Fruit fly (Drosophila melanogaster) whole organism, embryonic: ENCODE measurements around the gene sxe2.

Source experiments
- CG10267 ChIP-seq: fragments of 200-800 bp; sonication (Bioruptor generic); optimal IDR thresholded peaks from 2 replicates; lab custom pipeline; 2018; ENCODE audit warnings: missing biosample characterization, mild to moderate bottlenecking, missing genetic modification characterization, moderate library complexity
- CG12219 ChIP-seq: fragments of 200-800 bp; sonication (Bioruptor generic); optimal IDR thresholded peaks from 3 replicates; lab custom pipeline; 2018; ENCODE audit warnings: missing biosample characterization, mild to moderate bottlenecking, missing genetic modification characterization
- CG12236 ChIP-seq: fragments of 200-800 bp; sonication (Bioruptor generic); optimal IDR thresholded peaks from 2 replicates; lab custom pipeline; 2016; ENCODE audit warnings: missing biosample characterization, missing genetic modification characterization
- CG12299 ChIP-seq: fragments of 200-800 bp; sonication (Bioruptor generic); optimal IDR thresholded peaks from 2 replicates; lab custom pipeline; 2018; ENCODE audit warnings: missing biosample characterization, mild to moderate bottlenecking, missing genetic modification characterization
- CG1233 ChIP-seq: fragments of 200-800 bp; sonication (Bioruptor generic); optimal IDR thresholded peaks from 4 replicates; lab custom pipeline; 2018; ENCODE audit warnings: missing biosample characterization, mild to moderate bottlenecking, missing genetic modification characterization
- CG12942 ChIP-seq: fragments of 200-800 bp; sonication (Bioruptor generic); optimal IDR thresholded peaks from 3 replicates; lab custom pipeline; 2016; ENCODE audit warnings: missing biosample characterization, missing genetic modification characterization
- CG15269 ChIP-seq: fragments of 200-800 bp; sonication (Bioruptor generic); optimal IDR thresholded peaks from 2 replicates; lab custom pipeline; 2018; ENCODE audit warnings: missing biosample characterization, mild to moderate bottlenecking, missing genetic modification characterization, moderate library complexity
- CG16863 ChIP-seq: fragments of 200-800 bp; sonication (Bioruptor generic); optimal IDR thresholded peaks from 3 replicates; lab custom pipeline; 2016; ENCODE audit warnings: missing biosample characterization, missing genetic modification characterization
- CG17802 ChIP-seq: fragments of 200-800 bp; sonication (Bioruptor generic); optimal IDR thresholded peaks from 2 replicates; lab custom pipeline; 2018; ENCODE audit warnings: missing biosample characterization, mild to moderate bottlenecking, missing genetic modification characterization, moderate library complexity
- CG1792 ChIP-seq: fragments of 200-800 bp; sonication (Bioruptor generic); optimal IDR thresholded peaks from 2 replicates; lab custom pipeline; 2016; ENCODE audit warnings: missing biosample characterization, missing genetic modification characterization
- CG18619 ChIP-seq: fragments of 200-800 bp; sonication (Bioruptor generic); optimal IDR thresholded peaks from 3 replicates; lab custom pipeline; 2017; ENCODE audit warnings: missing biosample characterization, mild to moderate bottlenecking, missing genetic modification characterization
- CG18764 ChIP-seq: fragments of 200-800 bp; sonication (Bioruptor generic); optimal IDR thresholded peaks from 3 replicates; lab custom pipeline; 2016; ENCODE audit warnings: missing biosample characterization, missing genetic modification characterization
- CG30431 ChIP-seq: fragments of 200-800 bp; sonication (Bioruptor generic); optimal IDR thresholded peaks from 2 replicates; lab custom pipeline; 2017; ENCODE audit warnings: missing biosample characterization, missing genetic modification characterization
- CG33557 ChIP-seq: fragments of 200-800 bp; sonication (Bioruptor generic); optimal IDR thresholded peaks from 2 replicates; lab custom pipeline; 2019; ENCODE audit warnings: missing biosample characterization, mild to moderate bottlenecking, missing genetic modification characterization, moderate library complexity
- CG4820 ChIP-seq: fragments of 200-800 bp; sonication (Bioruptor generic); optimal IDR thresholded peaks from 3 replicates; lab custom pipeline; 2016; ENCODE audit warnings: missing biosample characterization, missing genetic modification characterization
- CG4854 ChIP-seq: fragments of 200-800 bp; sonication (Bioruptor generic); optimal IDR thresholded peaks from 2 replicates; lab custom pipeline; 2016; ENCODE audit warnings: missing biosample characterization, missing genetic modification characterization, inconsistent platforms
- CG6689 ChIP-seq: fragments of 200-800 bp; sonication (Bioruptor generic); IDR thresholded peaks from 2 replicates; pipeline ENCODE4 v1.3.6; 2022; ENCODE audit warnings: missing biosample characterization, missing genetic modification characterization
- CG7987 ChIP-seq: fragments of 200-800 bp; sonication (Bioruptor generic); optimal IDR thresholded peaks from 2 replicates; lab custom pipeline; 2018; ENCODE audit warnings: missing biosample characterization, mild to moderate bottlenecking, missing genetic modification characterization, moderate library complexity
- Dll ChIP-seq: fragments of 200-800 bp; sonication (Bioruptor generic); IDR thresholded peaks from 4 replicates; pipeline ENCODE4 v1.3.6; 2022; ENCODE audit warnings: missing biosample characterization, missing genetic modification characterization; ENCODE audit not compliant: partially characterized antibody
- Ets65A ChIP-seq: fragments of 200-800 bp; sonication (Bioruptor generic); peaks from one replicate; lab custom pipeline; 2016; ENCODE audit warnings: missing biosample characterization, missing genetic modification characterization
- HLH54F ChIP-seq: fragments of 200-800 bp; sonication (Bioruptor generic); optimal IDR thresholded peaks from 3 replicates; lab custom pipeline; 2016; ENCODE audit warnings: missing biosample characterization, missing genetic modification characterization
- Hey ChIP-seq: fragments of 200-800 bp; sonication (Bioruptor generic); optimal IDR thresholded peaks from 3 replicates; lab custom pipeline; 2018; ENCODE audit warnings: missing biosample characterization, mild to moderate bottlenecking, missing genetic modification characterization
- MBD-R2 ChIP-seq: fragments of 200-800 bp; sonication (Bioruptor generic); IDR thresholded peaks from 2 replicates; pipeline ENCODE4 v1.3.6; 2022; ENCODE audit warnings: missing biosample characterization, missing genetic modification characterization
- Meics ChIP-seq: fragments of 200-800 bp; sonication (Bioruptor generic); optimal IDR thresholded peaks from 2 replicates; lab custom pipeline; 2017; ENCODE audit warnings: missing biosample characterization, mild to moderate bottlenecking, missing genetic modification characterization
- Myb ChIP-seq: fragments of 200-800 bp; sonication (Bioruptor generic); optimal IDR thresholded peaks from 2 replicates; lab custom pipeline; 2016; ENCODE audit warnings: missing biosample characterization, missing genetic modification characterization
- NK7.1 ChIP-seq: fragments of 200-800 bp; sonication (Bioruptor generic); optimal IDR thresholded peaks from 3 replicates; lab custom pipeline; 2016; ENCODE audit warnings: missing biosample characterization, missing genetic modification characterization
- Nf-YA ChIP-seq: fragments of 200-800 bp; sonication (Bioruptor generic); IDR thresholded peaks from 2 replicates; pipeline ENCODE4 v1.3.6; 2022; ENCODE audit warnings: missing biosample characterization, missing genetic modification characterization
- Pdp1 ChIP-seq, 2 experiments: fragments of 200-800 bp; sonication (Bioruptor generic); optimal IDR thresholded peaks; 3 replicates each; lab custom pipeline; 2016; ENCODE audit warnings: missing biosample characterization in 2 of 2, missing genetic modification characterization in 2 of 2, mild to moderate bottlenecking in 1 of 2, moderate library complexity in 1 of 2
- Six4 ChIP-seq: fragments of 200-800 bp; sonication (Bioruptor generic); optimal IDR thresholded peaks from 2 replicates; lab custom pipeline; 2016; ENCODE audit warnings: missing biosample characterization, missing genetic modification characterization
- TFAM ChIP-seq: fragments of 200-800 bp; sonication (Bioruptor generic); optimal IDR thresholded peaks from 2 replicates; lab custom pipeline; 2017; ENCODE audit warnings: missing biosample characterization, missing genetic modification characterization, inconsistent platforms
- Tbp ChIP-seq: fragments of >200 bp; optimal IDR thresholded peaks from 2 replicates; lab custom pipeline; 2018; ENCODE audit warnings: missing biosample characterization, missing genetic modification characterization
- Trl ChIP-seq, 3 experiments: fragments of >200 bp in 2 of 3; fragments of 200-800 bp in 1 of 3; sonication (Bioruptor generic) in 1 of 3; optimal IDR thresholded peaks; 2 replicates in 1 of 3; 3 replicates in 2 of 3; lab custom pipeline; 2016 to 2017; ENCODE audit warnings: missing biosample characterization in 1 of 3, missing genetic modification characterization in 1 of 3
- ase ChIP-seq: fragments of 200-800 bp; sonication (Bioruptor generic); IDR thresholded peaks from 3 replicates; pipeline ENCODE4 v1.3.6; 2022; ENCODE audit warnings: missing biosample characterization, missing genetic modification characterization
- bsh ChIP-seq, 2 experiments: fragments of 200-800 bp; sonication (Bioruptor generic); optimal IDR thresholded peaks; 2 replicates each; lab custom pipeline; 2017 to 2018; ENCODE audit warnings: mild to moderate bottlenecking in 2 of 2, missing biosample characterization in 2 of 2, missing genetic modification characterization in 2 of 2, moderate library complexity in 1 of 2
- caup ChIP-seq: fragments of 200-800 bp; sonication (Bioruptor generic); optimal IDR thresholded peaks from 3 replicates; lab custom pipeline; 2017; ENCODE audit warnings: missing biosample characterization, mild to moderate bottlenecking, missing genetic modification characterization, moderate library complexity; ENCODE audit not compliant: severe bottlenecking
- croc ChIP-seq: fragments of 200-800 bp; sonication (Bioruptor generic); conservative IDR thresholded peaks from 3 replicates; pipeline ENCODE4 v1.3.6; 2022; ENCODE audit warnings: missing biosample characterization, missing genetic modification characterization
- lilli ChIP-seq: fragments of 200-800 bp; sonication (Bioruptor generic); optimal IDR thresholded peaks from 3 replicates; lab custom pipeline; 2016; ENCODE audit warnings: missing biosample characterization, missing genetic modification characterization
- luna ChIP-seq: fragments of 200-800 bp; sonication (Bioruptor generic); optimal IDR thresholded peaks from 2 replicates; lab custom pipeline; 2016; ENCODE audit warnings: missing biosample characterization, missing genetic modification characterization
- maf-S ChIP-seq: fragments of 200-800 bp; sonication (Bioruptor generic); optimal IDR thresholded peaks from 2 replicates; lab custom pipeline; 2016; ENCODE audit warnings: missing biosample characterization, missing genetic modification characterization
- onecut ChIP-seq: fragments of 200-800 bp; sonication (Bioruptor generic); IDR thresholded peaks from 2 replicates; pipeline ENCODE4 v1.3.6; 2022; ENCODE audit warnings: missing biosample characterization, missing genetic modification characterization
- pfk ChIP-seq: fragments of 200-800 bp; sonication (Bioruptor generic); optimal IDR thresholded peaks from 2 replicates; lab custom pipeline; 2018; ENCODE audit warnings: missing biosample characterization, mild to moderate bottlenecking, missing genetic modification characterization, moderate library complexity
- pho ChIP-seq: fragments of 200-800 bp; sonication (Bioruptor generic); optimal IDR thresholded peaks from 2 replicates; lab custom pipeline; 2016; ENCODE audit warnings: missing biosample characterization, missing genetic modification characterization
- ranshi ChIP-seq: fragments of 200-800 bp; sonication (Bioruptor generic); IDR thresholded peaks from 2 replicates; pipeline ENCODE4 v1.3.6; 2022; ENCODE audit warnings: missing biosample characterization, missing genetic modification characterization
- ssp ChIP-seq: fragments of 200-800 bp; sonication (Bioruptor generic); IDR thresholded peaks from 2 replicates; pipeline ENCODE4 v1.3.6; 2022; ENCODE audit warnings: missing biosample characterization, missing genetic modification characterization
- stc ChIP-seq: fragments of 200-800 bp; sonication (Bioruptor generic); IDR thresholded peaks from 2 replicates; pipeline ENCODE4 v1.3.6; 2022; ENCODE audit warnings: missing biosample characterization, missing genetic modification characterization
- trem ChIP-seq: fragments of 200-800 bp; optimal IDR thresholded peaks from 3 replicates; lab custom pipeline; 2019; ENCODE audit warnings: missing biosample characterization, mild to moderate bottlenecking, missing genetic modification characterization, moderate library complexity
- ttk ChIP-seq: fragments of 200-800 bp; sonication (Bioruptor generic); IDR thresholded peaks from 2 replicates; pipeline ENCODE4 v2.1.2; 2022; ENCODE audit warnings: missing biosample characterization, missing genetic modification characterization
- unc-4 ChIP-seq: fragments of 200-800 bp; sonication (Bioruptor generic); IDR thresholded peaks from 2 replicates; pipeline ENCODE4 v1.3.6; 2022; ENCODE audit warnings: missing biosample characterization, missing genetic modification characterization; ENCODE audit not compliant: partially characterized antibody
- vvl ChIP-seq: fragments of 200-800 bp; sonication (Bioruptor generic); IDR thresholded peaks from 2 replicates; pipeline ENCODE4 v1.3.6; 2022; ENCODE audit warnings: missing biosample characterization, missing genetic modification characterization

Gene sxe2

DNA sequence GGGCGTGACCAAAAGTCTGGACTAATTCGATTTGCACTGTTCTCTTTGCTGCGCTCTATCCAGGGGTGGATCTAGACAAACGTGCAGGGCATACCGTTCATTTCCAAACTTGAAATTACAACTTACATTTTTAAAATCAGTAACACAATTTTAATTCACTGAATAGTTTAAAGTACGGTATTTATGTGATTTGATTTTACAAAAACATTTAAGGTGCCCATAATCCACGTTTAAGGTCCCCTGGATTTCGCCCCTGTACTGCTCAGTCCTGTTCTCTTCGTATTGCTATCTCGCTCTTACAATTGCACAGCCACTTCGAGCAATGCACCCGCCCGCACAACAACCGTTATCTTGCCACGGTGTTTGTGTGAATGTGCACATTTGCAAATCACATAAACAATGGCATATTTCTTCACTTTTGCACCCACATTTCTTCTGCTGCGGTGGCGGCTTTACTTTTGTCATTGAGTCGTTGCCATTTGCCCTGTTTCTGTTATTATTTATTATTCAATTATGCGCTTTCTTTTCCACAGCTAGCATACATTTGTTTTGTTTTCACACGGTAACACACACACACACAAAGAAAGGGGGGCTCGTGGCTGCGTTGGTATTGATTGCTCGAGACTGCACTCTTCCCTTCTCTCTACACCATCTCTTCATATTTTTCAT is 14.1 kb downstream of the sxe2 start (continued):
- TF ChIP-seq CG18619 (GFP tag; lab: Kevin White, UChicago) = peak; percentile 56
- no peak for TF ChIP-seq unc-4 (GFP tag; lab: Robert Waterston, UW)
- TF ChIP-seq CG7987 = peak; percentile 8
- peak; percentile 45 for TF ChIP-seq CG12942 (GFP tag; lab: Kevin White, UChicago)
- TF ChIP-seq maf-S (GFP tag; lab: Kevin White, UChicago) = peak; percentile 67
- TF ChIP-seq CG30431 = peak; percentile 73
- no peak for TF ChIP-seq Dll (GFP tag; lab: Robert Waterston, UW)
- peak; percentile 81 for TF ChIP-seq CG33557
- peak; percentile 57; the same call in 1 of the 2 replicates for TF ChIP-seq Nf-YA (GFP tag; lab: Robert Waterston, UW)
- TF ChIP-seq Hey (tag; lab: Kevin White, UChicago) = no peak
- no peak for TF ChIP-seq Tbp (GFP tag; lab: Kevin White, UChicago)
- peak; percentile 59; the same call in 1 of the 2 replicates for TF ChIP-seq ttk (GFP tag; lab: Robert Waterston, UW)
- peak; percentile 47 for TF ChIP-seq CG18764 (GFP tag; lab: Kevin White, UChicago)
- peak; percentile 60 for TF ChIP-seq HLH54F
- TF ChIP-seq Six4 = peak; percentile 57
- TF ChIP-seq trem (tag; lab: Kevin White, UChicago) = peak; percentile 74
- TF ChIP-seq stc = peak; percentile 53
- peak; percentile 91 to 95 for TF ChIP-seq bsh (GFP tag; optimal IDR thresholded peaks at IDR 0.05; lab: Kevin White, UChicago)
- peak; percentile 70 for TF ChIP-seq CG12236 (GFP tag; lab: Kevin White, UChicago)
- TF ChIP-seq CG15269 (tag; lab: Kevin White, UChicago) = peak; percentile 59
- TF ChIP-seq CG12299 (tag; lab: Kevin White, UChicago) = peak; percentile 19
- peak; percentile 13 for TF ChIP-seq CG4854 (GFP tag; lab: Kevin White, UChicago)
- TF ChIP-seq pfk (GFP tag; lab: Kevin White, UChicago) = no peak
- TF ChIP-seq Meics = peak; percentile 54
- peak; percentile 66 for TF ChIP-seq ssp (GFP tag; lab: Robert Waterston, UW)
- TF ChIP-seq onecut (GFP tag; lab: Robert Waterston, UW) = peak; percentile 50
- no peak for TF ChIP-seq Trl (optimal IDR thresholded peaks at IDR 0.05; lab: Kevin White, UChicago)
- TF ChIP-seq Trl (GFP tag; optimal IDR thresholded peaks at IDR 0.05; lab: Kevin White, UChicago) = peak; percentile 74
- TF ChIP-seq CG6689 (GFP tag; lab: Robert Waterston, UW) = peak; percentile 85
- peak; percentile 62 for TF ChIP-seq lilli (GFP tag; lab: Kevin White, UChicago)
- TF ChIP-seq ase (GFP tag; lab: Robert Waterston, UW) = peak; percentile 65; the same call in 2 of the 3 replicates
- peak; percentile 40 for TF ChIP-seq CG17802 (tag; lab: Kevin White, UChicago)
- TF ChIP-seq CG16863 (GFP tag; lab: Kevin White, UChicago) = peak; percentile 75
- peak; percentile 72 for TF ChIP-seq CG12219 (GFP tag; lab: Kevin White, UChicago)
- TF ChIP-seq CG10267 (tag; lab: Kevin White, UChicago) = peak; percentile 76
- TF ChIP-seq Myb (GFP tag; lab: Kevin White, UChicago) = peak; percentile 35
- peak; percentile 79 for TF ChIP-seq CG1233 (GFP tag; lab: Kevin White, UChicago)
- TF ChIP-seq Ets65A (GFP tag; lab: Kevin White, UChicago) = peak; percentile 96
- TF ChIP-seq vvl (GFP tag; lab: Robert Waterston, UW) = peak; percentile 78
- peak; percentile 73; the same call in 1 of the 2 replicates for TF ChIP-seq ranshi (GFP tag; lab: Robert Waterston, UW)
- peak; percentile 83 for TF ChIP-seq CG4820
- no peak for TF ChIP-seq pho (GFP tag; lab: Kevin White, UChicago)
- peak; percentile 50 for TF ChIP-seq CG1792 (GFP tag; lab: Kevin White, UChicago)
- TF ChIP-seq MBD-R2 = peak; percentile 12; the same call in 1 of the 2 replicates
- peak; percentile 84 for TF ChIP-seq croc (GFP tag; lab: Robert Waterston, UW)
- peak; percentile 23 for TF ChIP-seq caup (GFP tag; lab: Kevin White, UChicago)
- TF ChIP-seq luna = no peak
- peak; percentile 55 for TF ChIP-seq NK7.1 (GFP tag; lab: Kevin White, UChicago)
- TF ChIP-seq TFAM (GFP tag; lab: Kevin White, UChicago) = peak; percentile 33
- peak; percentile 78 for TF ChIP-seq Pdp1 (GFP tag; optimal IDR thresholded peaks at IDR 0.05; lab: Kevin White, UChicago)
